Worm (Caenorhabditis elegans) whole organism, L4 larva: ENCODE results near the gene mrps-34.

Experiments used
- F49E8.2 ChIP-seq: sonication (generic microtip); optimal IDR thresholded peaks from 2 replicates; lab custom pipeline; 2016; ENCODE audit warnings: missing compliant biosample characterization, mild to moderate bottlenecking, missing genetic modification characterization, borderline replicate concordance
- T26A8.4 ChIP-seq: fragments of 200-800 bp; sonication (Bioruptor generic); IDR thresholded peaks from 2 replicates; pipeline ENCODE4 v1.3.6; 2022; ENCODE audit warnings: missing genetic modification characterization, missing compliant biosample characterization
- aha-1 ChIP-seq: fragments of 150-350 bp; peaks from one replicate; lab custom pipeline; 2014; ENCODE audit warnings: missing biosample characterization, missing genetic modification characterization
- arid-1 ChIP-seq: fragments of 200-800 bp; sonication (Bioruptor generic); conservative IDR thresholded peaks from 2 replicates; pipeline ENCODE4 v1.3.6; 2022; ENCODE audit warnings: missing genetic modification reagents, missing genetic modification characterization, missing compliant biosample characterization
- attf-4 ChIP-seq: sonication (generic microtip); optimal IDR thresholded peaks from 3 replicates; lab custom pipeline; 2017; ENCODE audit warnings: missing biosample characterization, missing genetic modification characterization
- ceh-28 ChIP-seq: fragments of 150-350 bp; optimal IDR thresholded peaks from 2 replicates; lab custom pipeline; 2014; ENCODE audit warnings: missing biosample characterization, missing genetic modification reagents, missing genetic modification characterization
- ceh-32 ChIP-seq: sonication (generic microtip); optimal IDR thresholded peaks from 2 replicates; lab custom pipeline; 2016; ENCODE audit warnings: mild to moderate bottlenecking, missing genetic modification characterization, missing compliant biosample characterization; ENCODE audit not compliant: poor library complexity
- ceh-44 ChIP-seq: fragments of 200-800 bp; sonication (Bioruptor generic); IDR thresholded peaks from 2 replicates; pipeline ENCODE4 v1.3.6; 2022; ENCODE audit warnings: missing genetic modification reagents, missing genetic modification characterization, missing compliant biosample characterization
- ctbp-1 ChIP-seq: fragments of 200-800 bp; sonication (Bioruptor generic); IDR thresholded peaks from 2 replicates; pipeline ENCODE4 v1.3.6; 2022; ENCODE audit warnings: missing genetic modification reagents, missing genetic modification characterization, missing compliant biosample characterization
- daf-16 ChIP-seq, 3 experiments: sonication (generic microtip); optimal IDR thresholded peaks; 2 replicates each; lab custom pipeline; 2016 to 2017; ENCODE audit warnings: missing genetic modification characterization in 3 of 3, missing genetic modification reagents in 3 of 3, mild to moderate bottlenecking in 2 of 3, missing compliant biosample characterization in 2 of 3, missing biosample characterization in 1 of 3, moderate library complexity in 1 of 3
- dmd-6 ChIP-seq: fragments of 200-800 bp; sonication (Bioruptor generic); IDR thresholded peaks from 2 replicates; pipeline ENCODE4 v1.3.6; 2022; ENCODE audit warnings: missing genetic modification reagents, missing genetic modification characterization, missing compliant biosample characterization
- dmd-8 ChIP-seq: fragments of 200-800 bp; sonication (Bioruptor generic); IDR thresholded peaks from 2 replicates; pipeline ENCODE4 v1.3.6; 2022; ENCODE audit warnings: missing genetic modification characterization, missing compliant biosample characterization
- duxl-1 ChIP-seq: sonication (generic microtip); optimal IDR thresholded peaks from 2 replicates; lab custom pipeline; 2016; ENCODE audit warnings: mild to moderate bottlenecking, missing genetic modification characterization, moderate library complexity, missing compliant biosample characterization; ENCODE audit not compliant: poor library complexity
- egl-43 ChIP-seq: fragments of 200-800 bp; sonication (Bioruptor generic); IDR thresholded peaks from 2 replicates; pipeline ENCODE4 v1.3.6; 2022; ENCODE audit warnings: missing genetic modification reagents, missing genetic modification characterization, missing compliant biosample characterization
- fkh-10 ChIP-seq: fragments of 150-350 bp; optimal IDR thresholded peaks from 2 replicates; lab custom pipeline; 2014; ENCODE audit warnings: missing biosample characterization, missing genetic modification reagents, missing genetic modification characterization
- gei-8 ChIP-seq: fragments of 200-800 bp; sonication (Bioruptor generic); optimal IDR thresholded peaks from 2 replicates; lab custom pipeline; 2018; ENCODE audit warnings: mild to moderate bottlenecking, missing genetic modification characterization, missing compliant biosample characterization
- hif-1 ChIP-seq, 2 experiments: sonication (generic microtip); optimal IDR thresholded peaks; 2 replicates each; lab custom pipeline; 2016 to 2017; ENCODE audit warnings: missing compliant biosample characterization in 2 of 2, missing genetic modification characterization in 2 of 2, missing genetic modification reagents in 2 of 2, missing genotype in 2 of 2, mild to moderate bottlenecking in 1 of 2
- hlh-30 ChIP-seq: sonication (generic microtip); optimal IDR thresholded peaks from 2 replicates; lab custom pipeline; 2017; ENCODE audit warnings: antibody characterized with exemption, mild to moderate bottlenecking, missing genetic modification characterization, missing compliant biosample characterization; ENCODE audit not compliant: insufficient read depth
- hmg-1.1 ChIP-seq: fragments of 200-800 bp; sonication (Bioruptor generic); IDR thresholded peaks from 2 replicates; pipeline ENCODE4 v1.3.6; 2022; ENCODE audit warnings: missing genetic modification reagents, missing genetic modification characterization, missing compliant biosample characterization
- jun-1 ChIP-seq: fragments of 150-350 bp; optimal IDR thresholded peaks from 2 replicates; lab custom pipeline; 2014; ENCODE audit warnings: missing biosample characterization, missing genetic modification reagents, missing genetic modification characterization
- lir-3 ChIP-seq: sonication (generic microtip); optimal IDR thresholded peaks from 2 replicates; lab custom pipeline; 2016; ENCODE audit warnings: mild to moderate bottlenecking, missing genetic modification characterization, missing compliant biosample characterization
- lsy-2 ChIP-seq, 2 experiments: fragments of 150-350 bp in 1 of 2; sonication (generic microtip) in 1 of 2; optimal IDR thresholded peaks; 2 replicates each; lab custom pipeline; 2014 to 2017; ENCODE audit warnings: missing biosample characterization in 2 of 2, missing genetic modification characterization in 2 of 2
- mdl-1 ChIP-seq, 2 experiments: fragments of 150-350 bp in 1 of 2; sonication (generic microtip) in 1 of 2; optimal IDR thresholded peaks; 2 replicates each; lab custom pipeline; 2014 to 2017; ENCODE audit warnings: missing biosample characterization in 2 of 2, missing genetic modification characterization in 2 of 2
- mdt-29 ChIP-seq: fragments of 200-800 bp; sonication (Bioruptor generic); IDR thresholded peaks from 2 replicates; pipeline ENCODE4 v1.3.6; 2022; ENCODE audit warnings: missing genetic modification reagents, missing genetic modification characterization, missing compliant biosample characterization
- mep-1 ChIP-seq: fragments of 150-350 bp; sonication (generic microtip); optimal IDR thresholded peaks from 3 replicates; lab custom pipeline; 2014; ENCODE audit warnings: missing biosample characterization, missing genetic modification characterization
- mes-2 ChIP-seq: sonication (generic microtip); optimal IDR thresholded peaks from 2 replicates; lab custom pipeline; 2016; ENCODE audit warnings: missing genotype, mild to moderate bottlenecking, missing genetic modification characterization, missing compliant biosample characterization; ENCODE audit not compliant: poor library complexity, severe bottlenecking
- mxl-3 ChIP-seq: fragments of 200-800 bp; sonication (Bioruptor generic); optimal IDR thresholded peaks from 2 replicates; lab custom pipeline; 2018; ENCODE audit warnings: mild to moderate bottlenecking, missing genetic modification characterization, missing compliant biosample characterization
- nhr-10 ChIP-seq: fragments of 150-350 bp; optimal IDR thresholded peaks from 2 replicates; lab custom pipeline; 2014; ENCODE audit warnings: missing biosample characterization, missing genetic modification characterization
- nhr-102 ChIP-seq: sonication (generic microtip); optimal IDR thresholded peaks from 2 replicates; lab custom pipeline; 2016; ENCODE audit warnings: mild to moderate bottlenecking, missing genetic modification characterization, moderate library complexity, missing compliant biosample characterization
- nhr-28 ChIP-seq: fragments of 150-350 bp; optimal IDR thresholded peaks from 2 replicates; lab custom pipeline; 2014; ENCODE audit warnings: missing biosample characterization, missing genetic modification characterization
- nhr-42 ChIP-seq: fragments of 200-800 bp; sonication (Bioruptor generic); IDR thresholded peaks from 2 replicates; pipeline ENCODE4 v1.3.6; 2022; ENCODE audit warnings: missing genetic modification characterization, missing compliant biosample characterization
- nhr-76 ChIP-seq: fragments of 150-350 bp; optimal IDR thresholded peaks from 2 replicates; lab custom pipeline; 2014; ENCODE audit warnings: missing biosample characterization, missing genetic modification characterization
- php-3 ChIP-seq: fragments of 200-800 bp; sonication (Bioruptor generic); IDR thresholded peaks from 2 replicates; pipeline ENCODE4 v1.3.6; 2022; ENCODE audit warnings: missing genetic modification reagents, missing genetic modification characterization, missing compliant biosample characterization
- unc-62 ChIP-seq, 3 experiments: fragments of 150-350 bp in 1 of 3; sonication (generic microtip); optimal IDR thresholded peaks in 2 of 3; peaks in 1 of 3; 1 replicate in 1 of 3; 2 replicates in 2 of 3; lab custom pipeline; 2014 to 2017; ENCODE audit warnings: missing biosample characterization in 3 of 3, missing genetic modification characterization in 3 of 3, missing genetic modification reagents in 3 of 3, missing genotype in 1 of 3
- vab-7 ChIP-seq: fragments of 200-800 bp; sonication (Bioruptor generic); IDR thresholded peaks from 2 replicates; pipeline ENCODE4 v1.3.6; 2022; ENCODE audit warnings: missing genetic modification reagents, missing genetic modification characterization, missing compliant biosample characterization
- zfp-2 ChIP-seq: sonication (generic microtip); optimal IDR thresholded peaks from 2 replicates; lab custom pipeline; 2016; ENCODE audit warnings: mild to moderate bottlenecking, missing genetic modification characterization, missing compliant biosample characterization
- zip-11 ChIP-seq: fragments of 200-800 bp; sonication (Bioruptor generic); IDR thresholded peaks from 2 replicates; pipeline ENCODE4 v1.3.6; 2022; ENCODE audit warnings: missing genetic modification characterization, missing compliant biosample characterization

mrps-34 gene

DNA sequence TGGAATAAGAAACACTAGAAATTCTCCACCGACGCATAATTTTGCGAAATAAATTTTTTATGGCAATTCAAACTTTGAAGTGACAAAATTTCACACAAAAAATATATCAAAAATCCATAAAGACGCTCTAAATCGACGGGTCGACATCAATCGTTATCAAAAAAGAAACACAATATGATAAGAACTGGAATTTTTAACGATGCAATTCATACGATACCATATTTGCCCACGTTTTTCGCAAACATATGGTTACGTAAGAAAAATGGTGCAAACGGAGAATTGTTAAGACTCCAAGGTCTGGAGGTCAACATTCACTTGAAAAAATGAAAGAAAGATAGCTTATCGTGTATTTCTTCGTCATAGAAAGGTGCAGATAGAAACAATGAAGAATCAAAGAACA is 36.1 kb downstream of the mrps-34 start (continued):
- no peak for TF ChIP-seq F49E8.2 (tag; lab: Kevin White, UChicago)
- TF ChIP-seq attf-4 (tag; lab: Kevin White, UChicago) = no peak
- peak; percentile 90 for TF ChIP-seq php-3 (GFP tag; lab: Robert Waterston, UW)
- no peak for TF ChIP-seq jun-1 (tag; lab: Kevin White, UChicago)
- TF ChIP-seq vab-7 = no peak
- TF ChIP-seq zfp-2 (tag; lab: Kevin White, UChicago) = no peak
- TF ChIP-seq lir-3 (tag; lab: Kevin White, UChicago) = no peak
- no peak for TF ChIP-seq dmd-8 (GFP tag; lab: Robert Waterston, UW)
- TF ChIP-seq aha-1 = peak; percentile 82
- TF ChIP-seq mes-2 = no peak
- TF ChIP-seq nhr-42 (GFP tag; lab: Robert Waterston, UW) = no peak
- TF ChIP-seq nhr-76 (tag; lab: Kevin White, UChicago) = no peak
- no peak for TF ChIP-seq ceh-28 (tag; lab: Kevin White, UChicago)
- no peak for TF ChIP-seq ceh-44
- TF ChIP-seq duxl-1 (tag; lab: Kevin White, UChicago) = no peak
- TF ChIP-seq zip-11 (GFP tag; lab: Robert Waterston, UW) = no peak

DNA sequence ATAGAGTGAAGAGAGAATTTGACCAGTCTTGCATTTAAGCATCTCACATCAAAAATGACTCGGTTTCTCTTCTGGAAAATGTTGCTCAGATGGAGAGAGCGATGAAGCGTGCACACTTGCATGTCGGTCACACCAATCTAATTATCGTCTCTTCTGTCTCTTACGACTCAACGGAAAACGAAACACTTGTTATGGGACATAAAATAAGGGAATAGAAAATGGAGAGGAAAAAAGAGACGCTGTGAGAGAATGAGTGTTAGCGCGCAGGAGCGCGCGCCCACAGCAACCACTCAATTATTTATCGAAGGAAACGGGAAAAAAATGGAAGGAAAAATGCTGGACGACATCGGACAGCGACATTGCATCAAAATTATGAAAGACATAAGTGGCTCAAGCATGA is 36.5 kb downstream of the mrps-34 start:
- 0 out of 2 replicates have a peak, but pooled peaks have one; percentile 31 for TF ChIP-seq T26A8.4 (GFP tag; lab: Robert Waterston, UW)
- TF ChIP-seq gei-8 = no peak
- peak; percentile 53 for TF ChIP-seq hlh-30 (tag; lab: Kevin White, UChicago)
- TF ChIP-seq mdl-1 (tag; optimal IDR thresholded peaks at IDR 0.05; lab: Kevin White, UChicago) = peak in 1 of 2 experiments; percentile 1
- peak; percentile 66 for TF ChIP-seq fkh-10 (GFP tag; lab: Kevin White, UChicago)
- TF ChIP-seq lsy-2 (tag; optimal IDR thresholded peaks at IDR 0.05; lab: Kevin White, UChicago) = peak in 1 of 2 experiments; percentile 53
- no peak for TF ChIP-seq nhr-10
- no peak for TF ChIP-seq zip-11 (GFP tag; lab: Robert Waterston, UW)
- peak; percentile 48 for TF ChIP-seq ctbp-1
- peak in 1 of 2 experiments; percentile 20 for TF ChIP-seq unc-62 (GFP tag; optimal IDR thresholded peaks at IDR 0.05 in 1 of 2; lab: Kevin White, UChicago)
- no peak for TF ChIP-seq unc-62 (tag; optimal IDR thresholded peaks at IDR 0.05; lab: Kevin White, UChicago)
- TF ChIP-seq hmg-1.1 = peak; percentile 39; the same call in 1 of the 2 replicates
- TF ChIP-seq hif-1 (tag; optimal IDR thresholded peaks at IDR 0.05; lab: Kevin White, UChicago) = peak in 1 of 2 experiments; percentile 3
- TF ChIP-seq mep-1 (tag; lab: Kevin White, UChicago) = peak; percentile 33
- no peak for TF ChIP-seq arid-1 (GFP tag; lab: Robert Waterston, UW)
- peak; percentile 39; the same call in 1 of the 2 replicates for TF ChIP-seq vab-7
- TF ChIP-seq ceh-32 (tag; lab: Kevin White, UChicago) = no peak
- peak; percentile 66 for TF ChIP-seq egl-43

DNA sequence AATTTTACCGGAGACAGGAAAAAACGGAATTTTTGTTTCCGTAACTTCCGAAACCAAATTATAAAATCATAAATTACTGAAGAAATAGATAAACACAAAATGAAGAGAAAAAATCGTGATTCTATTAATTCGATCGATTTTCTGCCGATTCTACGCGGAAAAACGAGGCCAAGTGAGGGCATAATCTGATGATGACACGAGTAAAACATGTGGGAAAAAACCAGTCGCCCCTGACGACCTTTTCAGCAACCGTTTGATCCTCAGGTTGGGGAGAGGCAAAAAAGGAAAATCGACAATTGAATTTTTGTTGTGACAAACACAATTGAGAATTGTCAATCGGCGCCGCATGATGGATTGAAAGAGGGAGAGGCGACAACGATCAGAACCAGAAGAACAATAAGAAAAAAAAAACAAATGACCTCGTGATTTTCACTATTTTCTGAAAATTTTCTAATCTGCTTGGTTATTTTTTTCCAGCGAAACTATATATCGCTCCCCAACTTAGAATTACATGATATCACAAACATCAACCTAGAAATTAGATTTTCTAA is 37.2 kb downstream of the mrps-34 start:
- TF ChIP-seq nhr-28 = no peak
- TF ChIP-seq hlh-30 (tag; lab: Kevin White, UChicago) = peak; percentile 56
- peak; percentile 78 for TF ChIP-seq aha-1
- TF ChIP-seq dmd-6 (GFP tag; lab: Robert Waterston, UW) = peak; percentile 23; the same call in 1 of the 2 replicates
- TF ChIP-seq nhr-102 (tag; lab: Kevin White, UChicago) = no peak
- TF ChIP-seq daf-16 (GFP tag; optimal IDR thresholded peaks at IDR 0.05; lab: Kevin White, UChicago) = no peak
- peak; percentile 0 for TF ChIP-seq daf-16 (tag; optimal IDR thresholded peaks at IDR 0.05; lab: Kevin White, UChicago)
- peak; percentile 39 for TF ChIP-seq mxl-3 (GFP tag; lab: Kevin White, UChicago)
- 0 out of 2 replicates have a peak, but pooled peaks have one; percentile 12 for TF ChIP-seq mdt-29 (GFP tag; lab: Robert Waterston, UW)
